Fruit fly (Drosophila melanogaster) whole organism, embryonic: ENCODE data around the gene CG4914.

Experiments
- Aef1 ChIP-seq: fragments of 200-800 bp; sonication (Bioruptor generic); IDR thresholded peaks from 3 replicates; pipeline ENCODE4 v1.3.6; 2022; ENCODE audit warnings: missing biosample characterization, missing genetic modification characterization
- Antp ChIP-seq: fragments of 200-800 bp; sonication (Bioruptor generic); optimal IDR thresholded peaks from 3 replicates; lab custom pipeline; 2016; ENCODE audit warnings: missing biosample characterization, missing genetic modification characterization
- C15 ChIP-seq: fragments of 200-800 bp; sonication (Bioruptor generic); IDR thresholded peaks from 3 replicates; pipeline ENCODE4 v1.3.6; 2022; ENCODE audit warnings: missing biosample characterization, missing genetic modification characterization
- CG11247 ChIP-seq: fragments of 200-800 bp; sonication (Bioruptor generic); IDR thresholded peaks from 2 replicates; pipeline ENCODE4 v1.3.6; 2022; ENCODE audit warnings: missing biosample characterization, missing genetic modification characterization
- CG11398 ChIP-seq: fragments of 200-800 bp; sonication (Bioruptor generic); optimal IDR thresholded peaks from 2 replicates; lab custom pipeline; 2016; ENCODE audit warnings: missing biosample characterization, missing genetic modification characterization
- CG14441 ChIP-seq: fragments of 200-800 bp; sonication (Bioruptor generic); IDR thresholded peaks from 2 replicates; pipeline ENCODE4 v1.3.6; 2022; ENCODE audit warnings: missing biosample characterization, missing genetic modification characterization
- CG16779 ChIP-seq: fragments of 200-800 bp; sonication (Bioruptor generic); IDR thresholded peaks from 2 replicates; pipeline ENCODE4 v1.3.6; 2022; ENCODE audit warnings: missing biosample characterization, missing genetic modification characterization
- CG18599 ChIP-seq: fragments of 200-800 bp; sonication (Bioruptor generic); optimal IDR thresholded peaks from 3 replicates; lab custom pipeline; 2017; ENCODE audit warnings: missing biosample characterization, missing genetic modification characterization, mild to moderate bottlenecking, moderate library complexity, missing genetic modification reagents
- CG33213 ChIP-seq: fragments of 200-800 bp; sonication (Bioruptor generic); optimal IDR thresholded peaks from 3 replicates; lab custom pipeline; 2016; ENCODE audit warnings: missing biosample characterization, missing genetic modification characterization
- CG33557 ChIP-seq: fragments of 200-800 bp; sonication (Bioruptor generic); optimal IDR thresholded peaks from 2 replicates; lab custom pipeline; 2019; ENCODE audit warnings: missing biosample characterization, mild to moderate bottlenecking, missing genetic modification characterization, moderate library complexity
- CG3726 ChIP-seq: fragments of 200-800 bp; sonication (Bioruptor generic); IDR thresholded peaks from 3 replicates; pipeline ENCODE4, ENCODE4 v1.3.6; 2022; ENCODE audit warnings: missing biosample characterization, missing genetic modification characterization
- CG4328 ChIP-seq: fragments of 200-800 bp; sonication (Bioruptor generic); optimal IDR thresholded peaks from 3 replicates; lab custom pipeline; 2017; ENCODE audit warnings: missing biosample characterization, missing genetic modification reagents, missing genetic modification characterization
- CG5245 ChIP-seq: fragments of 200-800 bp; sonication (Bioruptor generic); optimal IDR thresholded peaks from 3 replicates; lab custom pipeline; 2016; ENCODE audit warnings: missing biosample characterization, missing genetic modification characterization
- CG6765 ChIP-seq: fragments of 200-800 bp; sonication (Bioruptor generic); optimal IDR thresholded peaks from 3 replicates; lab custom pipeline; 2017; ENCODE audit warnings: missing biosample characterization, mild to moderate bottlenecking, missing genetic modification characterization
- CG7372 ChIP-seq: fragments of 200-800 bp; sonication (Bioruptor generic); IDR thresholded peaks from 2 replicates; pipeline ENCODE4 v1.3.6; 2022; ENCODE audit warnings: missing biosample characterization, missing genetic modification characterization
- CG9797 ChIP-seq: fragments of 200-800 bp; sonication (Bioruptor generic); optimal IDR thresholded peaks from 3 replicates; lab custom pipeline; 2018; ENCODE audit warnings: missing biosample characterization, mild to moderate bottlenecking, missing genetic modification characterization
- CG9876 ChIP-seq: fragments of 200-800 bp; sonication (Bioruptor generic); optimal IDR thresholded peaks from 2 replicates; lab custom pipeline; 2016; ENCODE audit warnings: missing biosample characterization, missing genetic modification characterization
- E2f1 ChIP-seq: fragments of 200-800 bp; sonication (Bioruptor generic); IDR thresholded peaks from 2 replicates; pipeline ENCODE4 v1.3.6; 2022; ENCODE audit warnings: missing biosample characterization, missing genetic modification characterization
- Eip74EF ChIP-seq, 2 experiments: fragments of 200-800 bp in 1 of 2; fragments of >200 bp in 1 of 2; sonication (Bioruptor generic) in 1 of 2; optimal IDR thresholded peaks; 2 replicates each; lab custom pipeline; 2017 to 2019; ENCODE audit warnings: missing biosample characterization in 2 of 2, missing genetic modification characterization in 2 of 2, mild to moderate bottlenecking in 1 of 2, moderate library complexity in 1 of 2
- HHEX ChIP-seq: fragments of 200-800 bp; sonication (Bioruptor generic); optimal IDR thresholded peaks from 3 replicates; lab custom pipeline; 2017; ENCODE audit warnings: missing biosample characterization, mild to moderate bottlenecking, missing genetic modification characterization, missing genetic modification reagents
- NC2α ChIP-seq: fragments of 200-800 bp; sonication (Bioruptor generic); optimal IDR thresholded peaks from 2 replicates; lab custom pipeline; 2016; ENCODE audit warnings: missing biosample characterization, missing genetic modification characterization
- Nf-YC ChIP-seq: fragments of 200-800 bp; optimal IDR thresholded peaks from 3 replicates; lab custom pipeline; 2019; ENCODE audit warnings: missing biosample characterization, mild to moderate bottlenecking, missing genetic modification characterization, moderate library complexity
- Side ChIP-seq: fragments of 200-800 bp; sonication (Bioruptor generic); optimal IDR thresholded peaks from 2 replicates; lab custom pipeline; 2016; ENCODE audit warnings: missing biosample characterization, missing genetic modification characterization
- Taf1 ChIP-seq: fragments of 200-800 bp; sonication (Bioruptor generic); IDR thresholded peaks from 2 replicates; pipeline ENCODE4 v1.3.6; 2022; ENCODE audit warnings: missing biosample characterization, missing genetic modification characterization
- ci ChIP-seq: fragments of 200-800 bp; sonication (Bioruptor generic); IDR thresholded peaks from 3 replicates; pipeline ENCODE4 v1.3.6; 2022; ENCODE audit warnings: missing biosample characterization, missing genetic modification characterization
- crol ChIP-seq: fragments of 200-800 bp; sonication (Bioruptor generic); IDR thresholded peaks from 2 replicates; pipeline ENCODE4 v1.3.6; 2022; ENCODE audit warnings: missing biosample characterization, missing genetic modification characterization
- cwo ChIP-seq: fragments of 200-800 bp; sonication (Bioruptor generic); optimal IDR thresholded peaks from 3 replicates; lab custom pipeline; 2017; ENCODE audit warnings: missing biosample characterization, missing genetic modification characterization, mild to moderate bottlenecking, moderate library complexity, missing genetic modification reagents
- ems ChIP-seq: fragments of 200-800 bp; sonication (Bioruptor generic); optimal IDR thresholded peaks from 3 replicates; lab custom pipeline; 2016; ENCODE audit warnings: missing biosample characterization, missing genetic modification characterization
- en ChIP-seq: fragments of 200-800 bp; sonication (Bioruptor generic); optimal IDR thresholded peaks from 2 replicates; lab custom pipeline; 2016; ENCODE audit warnings: missing biosample characterization, missing genetic modification characterization
- eyg ChIP-seq: fragments of 200-800 bp; sonication (Bioruptor generic); optimal IDR thresholded peaks from 3 replicates; lab custom pipeline; 2016; ENCODE audit warnings: missing biosample characterization, missing genetic modification characterization
- gro ChIP-seq: fragments of 200-800 bp; sonication (Bioruptor generic); optimal IDR thresholded peaks from 2 replicates; lab custom pipeline; 2016; ENCODE audit warnings: missing biosample characterization, missing genetic modification characterization
- her ChIP-seq: fragments of 200-800 bp; sonication (Bioruptor generic); optimal IDR thresholded peaks from 2 replicates; lab custom pipeline; 2016; ENCODE audit warnings: missing biosample characterization, missing genetic modification characterization
- nau ChIP-seq: fragments of 200-800 bp; sonication (Bioruptor generic); optimal IDR thresholded peaks from 3 replicates; lab custom pipeline; 2017; ENCODE audit warnings: missing biosample characterization, mild to moderate bottlenecking, missing genetic modification characterization, missing genetic modification reagents
- org-1 ChIP-seq: fragments of 200-800 bp; sonication (Bioruptor generic); optimal IDR thresholded peaks from 2 replicates; lab custom pipeline; 2017; ENCODE audit warnings: missing biosample characterization, missing genetic modification characterization
- p53 ChIP-seq: fragments of 200-800 bp; sonication (Bioruptor generic); optimal IDR thresholded peaks from 2 replicates; lab custom pipeline; 2016; ENCODE audit warnings: missing biosample characterization, missing genetic modification characterization
- ranshi ChIP-seq: fragments of 200-800 bp; sonication (Bioruptor generic); IDR thresholded peaks from 2 replicates; pipeline ENCODE4 v1.3.6; 2022; ENCODE audit warnings: missing biosample characterization, missing genetic modification characterization
- salm ChIP-seq: fragments of 200-800 bp; sonication (Bioruptor generic); optimal IDR thresholded peaks from 2 replicates; lab custom pipeline; 2018; ENCODE audit warnings: missing biosample characterization, mild to moderate bottlenecking, missing genetic modification characterization
- schlank ChIP-seq: fragments of 200-800 bp; sonication (Bioruptor generic); optimal IDR thresholded peaks from 2 replicates; lab custom pipeline; 2018; ENCODE audit warnings: missing biosample characterization, mild to moderate bottlenecking, missing genetic modification characterization
- scrt ChIP-seq: fragments of 200-800 bp; sonication (Bioruptor generic); optimal IDR thresholded peaks from 2 replicates; lab custom pipeline; 2018; ENCODE audit warnings: missing biosample characterization, mild to moderate bottlenecking, missing genetic modification characterization, moderate library complexity
- sna ChIP-seq: fragments of 200-800 bp; sonication (Bioruptor generic); IDR thresholded peaks from 2 replicates; pipeline ENCODE4 v1.3.6; 2022; ENCODE audit warnings: missing biosample characterization, missing genetic modification characterization; ENCODE audit not compliant: partially characterized antibody
- yki ChIP-seq: fragments of >200 bp; optimal IDR thresholded peaks from 3 replicates; lab custom pipeline; 2018

Gene CG4914

DNA sequence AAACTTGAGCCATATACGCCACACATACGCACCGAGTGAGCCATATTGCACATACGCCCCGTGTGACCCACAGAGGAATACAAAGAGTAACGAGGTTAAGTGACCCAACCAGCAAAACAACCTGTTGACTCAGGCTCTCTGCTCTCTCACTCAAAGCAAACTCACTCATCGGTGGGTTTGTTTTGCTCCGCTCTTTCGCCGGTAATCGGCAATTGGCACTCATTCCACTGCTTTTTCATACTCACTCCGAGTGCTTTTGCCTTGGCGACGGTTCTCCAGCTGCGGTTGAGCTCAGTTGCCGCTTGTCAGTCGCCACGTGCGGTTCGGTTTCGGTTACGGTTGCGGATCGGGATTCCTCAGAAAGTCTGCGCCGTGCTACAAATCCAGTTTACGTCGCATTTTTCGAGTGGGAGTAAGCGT lies 28.5 kb upstream of the CG4914 start (continued):
- TF ChIP-seq en (no peak), nau (peak; percentile 51), ci (GFP tag; lab: Robert Waterston, UW) (peak; percentile 60; the same call in 1 of the 3 replicates), CG7372 (peak; percentile 81), CG9876 (no peak), schlank (peak; percentile 15), CG18599 (GFP tag; lab: Kevin White, UChicago) (peak; percentile 36), scrt (GFP tag; lab: Kevin White, UChicago) (peak; percentile 97), CG6765 (peak; percentile 29), HHEX (GFP tag; lab: Kevin White, UChicago) (peak; percentile 27), gro (GFP tag; lab: Kevin White, UChicago) (peak; percentile 77)

DNA sequence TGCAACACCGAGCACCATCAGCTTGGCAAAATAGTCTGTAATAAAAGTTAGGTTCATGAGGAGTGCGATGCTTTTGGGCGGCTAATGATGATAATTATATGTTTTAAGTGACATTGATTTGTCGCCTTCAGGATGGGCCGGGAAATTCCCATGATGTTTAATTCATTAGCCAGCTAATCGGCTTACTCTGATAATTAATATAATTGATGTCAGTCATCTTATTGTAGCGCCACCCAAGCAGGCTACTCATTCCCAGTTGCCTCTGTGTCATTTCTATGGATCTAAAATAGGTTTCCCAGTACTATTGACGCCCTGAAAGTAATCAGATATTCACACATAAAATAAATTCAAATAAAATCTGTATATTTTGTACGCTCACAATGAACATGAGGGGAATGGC lies 27.2 kb upstream of the CG4914 start, which contains the start of gene CG13476:
Gene CG13476, plus strand, starts transcription at position 301 of the 400 bp plus-strand sequence.
- TF ChIP-seq nau (no peak), her (no peak), salm (tag; lab: Kevin White, UChicago) (no peak), ranshi (no peak), CG11247 (GFP tag; lab: Robert Waterston, UW) (no peak), Side (GFP tag; lab: Kevin White, UChicago) (no peak), CG3726 (no peak), Aef1 (GFP tag; lab: Robert Waterston, UW) (no peak), CG33557 (GFP tag; lab: Kevin White, UChicago) (no peak), CG11398 (GFP tag; lab: Kevin White, UChicago) (no peak), CG33213 (no peak), CG16779 (GFP tag; lab: Robert Waterston, UW) (no peak), NC2α (GFP tag; lab: Kevin White, UChicago) (no peak), CG4328 (GFP tag; lab: Kevin White, UChicago) (no peak), C15 (no peak), Nf-YC (no peak), org-1 (no peak), Antp (GFP tag; lab: Kevin White, UChicago) (no peak)
- TF ChIP-seq, all 482 proteins: peak for 0

DNA sequence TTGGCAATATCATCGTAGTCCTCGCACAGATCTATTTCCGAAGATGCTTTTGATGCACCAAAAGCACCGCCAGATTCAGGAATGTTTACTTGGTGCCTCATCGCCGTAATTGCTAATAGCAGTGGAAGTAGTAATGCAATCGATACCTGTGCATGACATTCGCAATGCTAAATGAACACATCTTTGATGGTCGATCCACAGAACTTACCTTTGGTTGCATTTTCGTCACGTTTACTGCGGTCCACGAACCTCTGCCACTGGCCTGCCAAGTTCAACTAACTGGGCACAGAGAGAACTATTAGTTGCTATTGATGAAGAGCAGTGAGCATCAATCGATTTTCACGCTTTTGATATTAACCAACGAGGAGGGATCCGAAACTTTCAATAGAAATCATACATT lies 23.6 kb upstream of the CG4914 start, which contains the start of gene CG17177:
Gene CG17177, minus strand, starts transcription at position 101 of the 400 bp plus-strand sequence.
- no peak for TF ChIP-seq yki (lab: Kevin White, UChicago)
- TF ChIP-seq Taf1 (GFP tag; lab: Robert Waterston, UW), result no peak
- TF ChIP-seq CG14441, result no peak
- TF ChIP-seq p53, result no peak
- TF ChIP-seq her, result no peak
- no peak for TF ChIP-seq cwo (GFP tag; lab: Kevin White, UChicago)
- no peak for TF ChIP-seq E2f1
- no peak for TF ChIP-seq ems (GFP tag; lab: Kevin White, UChicago)
- TF ChIP-seq crol, result no peak
- TF ChIP-seq sna (GFP tag; lab: Robert Waterston, UW), result no peak
- TF ChIP-seq CG9797 (GFP tag; lab: Kevin White, UChicago), result no peak

DNA sequence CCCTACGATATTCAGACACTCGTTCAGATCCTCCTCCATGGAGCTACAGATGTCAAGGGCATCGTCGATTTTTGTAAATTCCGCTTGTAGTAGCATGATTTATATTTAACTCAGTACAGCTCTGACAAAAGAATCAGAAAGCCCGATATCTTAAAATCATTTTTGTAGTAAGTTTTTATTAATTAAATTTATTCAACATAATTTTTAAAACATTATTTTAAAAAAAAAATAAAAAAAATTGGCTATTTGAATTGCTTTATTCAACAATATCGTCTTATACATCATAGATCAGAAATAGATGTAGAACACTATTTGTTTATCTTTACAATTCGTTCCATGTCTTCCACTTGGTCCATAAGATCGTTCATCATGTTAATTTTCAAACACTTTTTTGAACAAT lies 19.1 kb upstream of the CG4914 start, which contains the start of gene CG13474:
Gene CG13474, minus strand, starts transcription at position 101 of the 400 bp plus-strand sequence.
- TF ChIP-seq CG5245, result no peak
- no peak for TF ChIP-seq Eip74EF (GFP tag; optimal IDR thresholded peaks at IDR 0.05; lab: Kevin White, UChicago)
- TF ChIP-seq eyg (GFP tag; lab: Kevin White, UChicago), result no peak
- TF ChIP-seq, all 482 proteins: peak for 0
